Worm (Caenorhabditis elegans): Measurements from ENCODE around the gene ent-4.

The ent-4 gene

DNA sequence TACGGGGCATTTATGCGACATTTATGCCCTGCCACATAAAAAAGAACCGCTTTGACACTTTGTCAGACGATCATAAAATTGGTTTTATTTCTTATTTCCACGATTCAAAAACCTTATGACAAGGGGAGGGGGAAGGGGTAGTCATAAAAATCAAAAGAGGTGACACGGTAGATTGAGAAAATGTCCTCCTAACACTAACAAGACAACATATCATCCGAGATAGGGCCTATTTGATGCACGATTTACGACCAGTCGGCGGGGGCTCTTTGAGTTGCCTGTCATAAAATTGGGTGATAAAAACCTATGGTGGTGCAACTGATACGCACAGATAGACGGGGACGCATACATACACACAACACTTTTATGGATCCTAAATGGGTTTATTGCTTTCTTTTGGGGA lies 18.8 kb upstream of the ent-4 start:
- TF ChIP-seq T22C8.4 (GFP tag; IDR thresholded peaks at IDR 0.05) (no peak), cog-1 (tag; optimal IDR thresholded peaks at IDR 0.05) (peak; percentile 19)

DNA sequence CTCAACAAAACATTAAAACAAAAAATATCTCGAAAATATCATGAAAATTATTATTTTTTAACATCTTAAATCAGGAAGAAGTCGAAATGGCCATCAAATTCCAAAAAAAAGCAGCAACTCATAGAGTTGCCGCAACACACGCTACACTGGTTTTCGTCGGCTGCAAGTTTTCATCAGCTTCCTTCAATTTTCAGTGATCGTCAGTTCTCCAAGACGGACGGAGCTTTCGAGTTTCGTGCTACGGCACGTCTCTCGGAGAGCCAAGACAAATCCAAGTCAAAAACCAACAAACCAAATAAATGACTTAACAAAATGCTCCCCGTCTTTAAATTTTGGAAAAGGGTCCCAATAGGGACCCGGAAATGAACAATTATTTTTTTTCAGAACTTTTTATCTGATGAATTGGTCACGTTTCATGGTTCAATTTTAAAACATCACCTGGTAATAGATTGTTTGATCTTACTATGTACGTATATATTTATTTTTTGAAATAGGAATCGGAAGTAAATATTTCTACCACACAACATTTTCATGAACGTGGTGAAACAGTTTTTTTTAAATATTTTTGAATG lies 17.6 kb upstream of the ent-4 start:
- no peak for TF ChIP-seq flt-1 (GFP tag; IDR thresholded peaks at IDR 0.05)

DNA sequence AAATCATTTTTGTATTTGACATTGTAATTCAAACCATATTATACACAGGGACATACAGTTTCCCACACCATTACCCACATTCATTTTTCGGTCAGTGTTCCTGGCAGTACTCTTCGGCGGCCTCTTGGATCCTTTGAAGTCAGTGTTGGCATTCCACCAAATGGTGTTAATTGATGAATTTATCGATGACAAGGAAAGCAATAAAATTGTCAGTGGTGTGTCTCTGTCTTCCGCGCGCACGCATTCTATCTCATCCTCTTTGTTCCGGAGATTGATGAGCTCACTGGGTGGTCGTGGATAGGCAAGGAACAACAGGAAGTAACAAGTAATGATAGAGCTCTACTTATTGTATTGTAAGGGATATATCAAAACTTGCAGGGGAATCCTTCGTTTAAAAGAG lies 16.4 kb upstream of the ent-4 start:
- TF ChIP-seq flt-1 (GFP tag; IDR thresholded peaks at IDR 0.05): no peak
- TF ChIP-seq ref-1 (GFP tag; conservative IDR thresholded peaks at IDR 0.05): no peak
- TF ChIP-seq ztf-23 (GFP tag; IDR thresholded peaks at IDR 0.05): no peak
- no peak for TF ChIP-seq klf-2 (GFP tag; conservative IDR thresholded peaks at IDR 0.05)
- no peak for TF ChIP-seq cog-1 (tag; optimal IDR thresholded peaks at IDR 0.05)
- TF ChIP-seq tab-1 (GFP tag; IDR thresholded peaks at IDR 0.05): no peak
- TF ChIP-seq ztf-29 (GFP tag; IDR thresholded peaks at IDR 0.05): no peak

DNA sequence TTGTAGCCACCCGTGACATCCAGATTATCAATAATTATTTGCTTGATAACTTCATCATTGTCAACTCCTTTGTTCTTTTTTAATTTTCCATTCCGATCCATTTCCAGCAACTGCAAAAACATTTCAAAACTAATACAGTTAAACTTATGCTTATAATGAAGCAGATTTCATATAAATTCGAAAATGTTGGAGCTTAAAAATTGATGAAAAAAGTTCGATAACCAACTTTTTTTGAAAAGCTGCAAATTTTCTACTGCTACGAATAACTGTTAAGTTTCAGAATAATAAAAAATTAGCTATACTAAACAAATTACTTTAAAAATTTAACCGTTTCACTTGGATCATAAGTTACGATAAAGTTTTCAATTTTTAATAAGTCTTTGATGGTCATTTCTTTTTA lies 10.5 kb upstream of the ent-4 start, which contains the start of gene C47A4.1:
Gene C47A4.1 (minus strand): TSS at position 101 of the 400 bp plus-strand sequence.
- TF ChIP-seq med-1 (GFP tag; optimal IDR thresholded peaks at IDR 0.05; ENCODE audit: insufficient read depth) (no peak), T22C8.4 (GFP tag; IDR thresholded peaks at IDR 0.05) (no peak), flt-1 (GFP tag; IDR thresholded peaks at IDR 0.05) (no peak), klf-2 (GFP tag; conservative IDR thresholded peaks at IDR 0.05) (no peak), ztf-23 (GFP tag; IDR thresholded peaks at IDR 0.05) (no peak), cog-1 (tag; optimal IDR thresholded peaks at IDR 0.05) (no peak), tab-1 (GFP tag; IDR thresholded peaks at IDR 0.05) (no peak), ref-1 (GFP tag; conservative IDR thresholded peaks at IDR 0.05) (no peak), ztf-29 (GFP tag; IDR thresholded peaks at IDR 0.05) (no peak)

DNA sequence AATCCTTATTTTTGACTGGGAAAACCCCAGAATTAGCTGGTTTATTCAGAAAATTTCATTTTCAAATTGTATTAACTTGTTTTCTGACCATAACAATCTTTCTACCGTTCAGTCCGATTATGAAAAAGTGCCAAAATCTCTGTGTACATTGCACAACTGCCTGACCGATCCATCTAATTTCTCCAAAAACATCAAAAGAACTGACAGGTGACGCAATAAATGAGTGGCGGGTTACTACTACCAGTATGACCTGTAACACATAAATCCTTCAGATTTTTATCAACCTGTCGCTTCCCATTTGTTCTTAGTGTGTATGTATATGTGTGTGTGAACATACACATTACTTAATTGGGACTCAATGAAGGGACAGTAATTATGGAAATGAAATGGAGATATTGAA lies 10.0 kb upstream of the ent-4 start:
- TF ChIP-seq T22C8.4 (GFP tag; IDR thresholded peaks at IDR 0.05): no peak

DNA sequence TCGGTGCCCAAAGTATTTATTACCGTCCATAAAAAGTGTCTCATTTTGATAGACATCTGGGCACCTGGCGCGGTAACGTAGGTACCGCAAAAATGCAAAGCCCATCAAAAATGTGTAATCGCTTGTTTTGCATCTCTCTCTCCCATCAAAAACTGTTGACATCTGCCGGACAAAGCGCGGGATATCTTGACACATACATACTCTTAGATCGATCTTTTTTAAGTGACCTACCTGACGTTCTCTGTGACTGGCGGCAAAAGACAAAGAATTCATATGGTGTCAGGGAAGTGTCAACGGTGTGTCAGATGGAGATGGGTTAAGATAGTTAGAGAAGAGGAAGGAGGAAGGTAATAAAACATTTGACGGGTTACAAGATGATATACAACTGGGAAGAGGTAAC lies 7.8 kb upstream of the ent-4 start:
- TF ChIP-seq med-1 (GFP tag; optimal IDR thresholded peaks at IDR 0.05; ENCODE audit: insufficient read depth) (no peak), flt-1 (GFP tag; IDR thresholded peaks at IDR 0.05) (no peak), ztf-29 (GFP tag; IDR thresholded peaks at IDR 0.05) (no peak), T22C8.4 (GFP tag; IDR thresholded peaks at IDR 0.05) (no peak), ref-1 (GFP tag; conservative IDR thresholded peaks at IDR 0.05) (no peak), tab-1 (GFP tag; IDR thresholded peaks at IDR 0.05) (no peak), ztf-23 (GFP tag; IDR thresholded peaks at IDR 0.05) (no peak)

DNA sequence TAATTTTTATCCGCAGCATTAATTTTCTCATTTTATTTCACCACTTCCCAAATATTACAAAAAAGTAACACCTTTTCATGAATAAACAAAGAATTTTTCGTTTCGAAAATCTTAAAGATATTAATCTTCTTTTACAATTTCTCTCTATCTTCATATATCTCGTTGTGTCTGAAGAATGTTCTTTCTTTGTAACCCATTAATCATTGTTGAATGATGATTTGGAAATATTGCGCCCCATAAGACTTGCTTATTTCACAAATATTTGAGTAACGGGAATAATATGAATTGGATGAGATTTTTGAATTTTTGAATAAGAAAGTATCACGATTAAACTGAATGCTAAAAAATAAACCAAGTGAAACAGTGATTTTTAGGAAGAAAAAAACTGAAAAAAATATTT lies 5.7 kb upstream of the ent-4 start:
- TF ChIP-seq med-1 (GFP tag; optimal IDR thresholded peaks at IDR 0.05; ENCODE audit: insufficient read depth): no peak
- no peak for TF ChIP-seq cog-1 (tag; optimal IDR thresholded peaks at IDR 0.05)
- TF ChIP-seq ztf-23 (GFP tag; IDR thresholded peaks at IDR 0.05): no peak
- TF ChIP-seq klf-2 (GFP tag; conservative IDR thresholded peaks at IDR 0.05): no peak
- no peak for TF ChIP-seq ref-1 (GFP tag; conservative IDR thresholded peaks at IDR 0.05)
- TF ChIP-seq flt-1 (GFP tag; IDR thresholded peaks at IDR 0.05): no peak
- no peak for TF ChIP-seq T22C8.4 (GFP tag; IDR thresholded peaks at IDR 0.05)
- no peak for TF ChIP-seq tab-1 (GFP tag; IDR thresholded peaks at IDR 0.05)
- no peak for TF ChIP-seq ztf-29 (GFP tag; IDR thresholded peaks at IDR 0.05)

DNA sequence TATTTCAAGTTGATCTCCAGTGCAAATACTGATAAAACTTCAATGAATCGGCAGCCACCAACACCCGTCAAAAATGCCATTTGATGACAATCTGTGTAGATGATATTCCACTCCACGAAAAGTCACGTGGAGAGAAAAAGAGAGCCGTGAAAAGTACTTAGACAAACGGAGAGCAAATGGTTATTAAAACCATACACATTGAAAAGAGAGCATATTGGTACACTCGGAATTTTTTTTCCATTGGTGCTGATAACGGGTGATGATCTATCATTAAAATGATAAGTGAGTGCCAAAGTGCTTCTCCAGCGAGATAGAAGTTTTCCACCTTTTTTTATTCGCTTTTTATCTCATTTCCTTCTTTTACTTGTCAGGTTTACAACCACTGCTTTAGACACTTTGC lies 1.5 kb upstream of the ent-4 start:
- TF ChIP-seq cog-1 (tag; optimal IDR thresholded peaks at IDR 0.05): no peak
- no peak for TF ChIP-seq ztf-29 (GFP tag; IDR thresholded peaks at IDR 0.05)
- TF ChIP-seq ztf-23 (GFP tag; IDR thresholded peaks at IDR 0.05): no peak
- TF ChIP-seq med-1 (GFP tag; optimal IDR thresholded peaks at IDR 0.05; ENCODE audit: insufficient read depth): no peak
- no peak for TF ChIP-seq flt-1 (GFP tag; IDR thresholded peaks at IDR 0.05)
- no peak for TF ChIP-seq ref-1 (GFP tag; conservative IDR thresholded peaks at IDR 0.05)
- no peak for TF ChIP-seq tab-1 (GFP tag; IDR thresholded peaks at IDR 0.05)

DNA sequence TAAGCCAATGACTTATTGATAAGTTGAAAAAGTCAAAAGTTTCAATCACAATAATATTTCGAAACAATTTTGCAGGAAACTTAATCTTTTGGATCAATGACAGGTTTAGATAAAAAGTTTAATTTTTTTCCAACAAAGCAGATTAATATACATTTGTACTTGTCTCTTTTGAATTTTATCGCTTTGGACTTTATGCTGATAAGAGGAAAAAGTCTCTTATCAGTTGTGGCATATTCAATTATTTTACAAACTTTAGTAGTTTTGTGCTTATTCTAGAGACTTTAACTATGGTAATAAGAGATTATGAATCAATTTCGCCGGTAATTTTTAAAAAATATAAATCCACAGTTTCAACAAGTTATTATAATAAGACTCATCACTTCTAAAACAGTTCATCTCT lies 1.1 kb downstream of the ent-4 start:
- TF ChIP-seq ref-1 (GFP tag; conservative IDR thresholded peaks at IDR 0.05): no peak
- no peak for TF ChIP-seq flt-1 (GFP tag; IDR thresholded peaks at IDR 0.05)
- TF ChIP-seq cog-1 (tag; optimal IDR thresholded peaks at IDR 0.05): no peak
- no peak for TF ChIP-seq tab-1 (GFP tag; IDR thresholded peaks at IDR 0.05)
- no peak for TF ChIP-seq ztf-29 (GFP tag; IDR thresholded peaks at IDR 0.05)
- TF ChIP-seq ztf-23 (GFP tag; IDR thresholded peaks at IDR 0.05): no peak
- no peak for TF ChIP-seq T22C8.4 (GFP tag; IDR thresholded peaks at IDR 0.05)
- no peak for TF ChIP-seq klf-2 (GFP tag; conservative IDR thresholded peaks at IDR 0.05)
- no peak for TF ChIP-seq med-1 (GFP tag; optimal IDR thresholded peaks at IDR 0.05; ENCODE audit: insufficient read depth)

DNA sequence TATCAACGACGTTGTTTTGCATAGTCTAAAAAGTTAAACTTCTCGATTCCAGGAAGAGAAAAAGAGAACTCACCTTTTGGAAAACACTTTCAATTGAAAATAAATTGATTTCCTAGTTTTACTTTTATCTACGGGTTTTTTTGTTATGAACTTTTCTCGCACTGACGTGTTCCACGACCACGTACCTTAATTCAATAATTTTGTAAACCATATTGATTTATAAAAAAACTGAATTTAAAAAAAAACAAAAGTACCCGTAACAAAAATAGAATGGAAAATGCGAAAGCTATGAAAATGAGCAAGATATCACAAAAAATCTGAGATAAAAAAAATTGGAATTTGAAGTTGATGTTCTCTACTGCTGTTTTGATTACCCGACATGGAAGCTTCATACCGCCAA lies 15.5 kb downstream of the ent-4 start, which contains the start of gene C47A4.3:
Gene C47A4.3 (minus strand): TSS at position 101 of the 400 bp plus-strand sequence.
- no peak for TF ChIP-seq cog-1 (tag; optimal IDR thresholded peaks at IDR 0.05)
- TF ChIP-seq flt-1 (GFP tag; IDR thresholded peaks at IDR 0.05): no peak
- no peak for TF ChIP-seq med-1 (GFP tag; optimal IDR thresholded peaks at IDR 0.05; ENCODE audit: insufficient read depth)
- no peak for TF ChIP-seq klf-2 (GFP tag; conservative IDR thresholded peaks at IDR 0.05)
- TF ChIP-seq T22C8.4 (GFP tag; IDR thresholded peaks at IDR 0.05): no peak
- TF ChIP-seq ztf-23 (GFP tag; IDR thresholded peaks at IDR 0.05): no peak
- no peak for TF ChIP-seq ztf-29 (GFP tag; IDR thresholded peaks at IDR 0.05)
- TF ChIP-seq ref-1 (GFP tag; conservative IDR thresholded peaks at IDR 0.05): no peak
- TF ChIP-seq tab-1 (GFP tag; IDR thresholded peaks at IDR 0.05): no peak

DNA sequence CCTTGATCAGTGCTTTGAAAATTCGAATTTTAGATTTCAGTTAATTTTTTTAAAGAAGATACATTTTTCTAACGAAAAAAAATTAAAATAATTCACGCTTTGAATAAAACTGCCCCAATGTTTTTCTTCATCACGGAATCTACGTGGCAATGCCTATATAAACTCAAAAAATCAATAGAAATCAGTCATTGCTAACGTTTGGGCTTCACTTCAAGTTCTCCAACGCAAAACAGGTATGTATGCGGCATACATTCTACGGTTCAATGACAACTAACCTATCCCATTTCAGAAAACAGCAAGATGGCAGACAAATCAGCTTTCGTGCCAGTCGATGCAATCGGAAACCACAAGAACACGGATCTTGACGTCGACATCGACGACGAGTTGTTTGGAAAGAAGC lies 18.7 kb downstream of the ent-4 start, which contains the start of gene C47A4.5:
Gene C47A4.5 (plus strand): TSS at position 301 of the 400 bp plus-strand sequence.
- TF ChIP-seq med-1 (GFP tag; optimal IDR thresholded peaks at IDR 0.05; ENCODE audit: insufficient read depth) (no peak), ztf-23 (GFP tag; IDR thresholded peaks at IDR 0.05) (no peak), klf-2 (GFP tag; conservative IDR thresholded peaks at IDR 0.05) (no peak), tab-1 (GFP tag; IDR thresholded peaks at IDR 0.05) (no peak), ztf-29 (GFP tag; IDR thresholded peaks at IDR 0.05) (no peak), ref-1 (GFP tag; conservative IDR thresholded peaks at IDR 0.05) (no peak), cog-1 (tag; optimal IDR thresholded peaks at IDR 0.05) (no peak), flt-1 (GFP tag; IDR thresholded peaks at IDR 0.05) (no peak), T22C8.4 (GFP tag; IDR thresholded peaks at IDR 0.05) (no peak)

Data from whole organism, midembryonic.